Fruit fly (Drosophila melanogaster): ENCODE data around the gene CG9356.
A peak's percentile ranks its signal among the peaks of the same experiment; 100 is the strongest.

CG9356 gene

dm6 chr3R:9370413-9370812 lies 33.7 kb downstream of the CG9356 start (continued):
- TF ChIP-seq Dfd (GFP tag; optimal IDR thresholded peaks at IDR 0.05) (no peak), CG6654 (GFP tag; optimal IDR thresholded peaks at IDR 0.05) (no peak), CG12744 (GFP tag; optimal IDR thresholded peaks at IDR 0.05) (no peak), inv (GFP tag; IDR thresholded peaks at IDR 0.05; ENCODE audit: partially characterized antibody) (no peak), zfh1 (GFP tag; IDR thresholded peaks at IDR 0.05) (peak; percentile 35; the same call in 1 of the 3 replicates), CG1832 (GFP tag; optimal IDR thresholded peaks at IDR 0.05) (no peak), Blimp-1 (GFP tag; optimal IDR thresholded peaks at IDR 0.05) (peak; percentile 33), CG34422 (GFP tag; IDR thresholded peaks at IDR 0.05) (0 out of 3 replicates have a peak, but pooled peaks have one; percentile 44), CG33213 (GFP tag; optimal IDR thresholded peaks at IDR 0.05) (no peak), CG12155 (GFP tag; optimal IDR thresholded peaks at IDR 0.05) (peak; percentile 41), Mad (GFP tag; optimal IDR thresholded peaks at IDR 0.05) (no peak), CG14965 (GFP tag; optimal IDR thresholded peaks at IDR 0.05; ENCODE audit: borderline replicate concordance) (no peak), fd64A (GFP tag; optimal IDR thresholded peaks at IDR 0.05) (no peak), CG3995 (GFP tag; optimal IDR thresholded peaks at IDR 0.05) (peak; percentile 4), sisA (GFP tag; IDR thresholded peaks at IDR 0.05) (peak; percentile 50), Dp (GFP tag; optimal IDR thresholded peaks at IDR 0.05) (no peak), tio (GFP tag; optimal IDR thresholded peaks at IDR 0.05) (peak; percentile 13), CG10959 (GFP tag; IDR thresholded peaks at IDR 0.05) (no peak), CG18764 (GFP tag; optimal IDR thresholded peaks at IDR 0.05) (no peak), CG10431 (GFP tag; optimal IDR thresholded peaks at IDR 0.05) (no peak), ro (GFP tag; IDR thresholded peaks at IDR 0.05) (no peak), bsh (GFP tag; optimal IDR thresholded peaks at IDR 0.05) (no peak), CG6683 (GFP tag; optimal IDR thresholded peaks at IDR 0.05) (no peak), hbn (GFP tag; IDR thresholded peaks at IDR 0.05; ENCODE audit: partially characterized antibody) (no peak), CG16815 (GFP tag; optimal IDR thresholded peaks at IDR 0.05) (no peak), Atf3 (GFP tag; optimal IDR thresholded peaks at IDR 0.05) (no peak), NC2β (GFP tag; optimal IDR thresholded peaks at IDR 0.05) (no peak), HmgZ (tag; optimal IDR thresholded peaks at IDR 0.05) (peak; percentile 34), CG15601 (tag; optimal IDR thresholded peaks at IDR 0.05) (no peak), CG18262 (tag; optimal IDR thresholded peaks at IDR 0.05) (peak; percentile 31), ems (GFP tag; optimal IDR thresholded peaks at IDR 0.05) (no peak), kah (GFP tag; optimal IDR thresholded peaks at IDR 0.05) (no peak), pho (GFP tag; optimal IDR thresholded peaks at IDR 0.05) (peak; percentile 55), corto (GFP tag; optimal IDR thresholded peaks at IDR 0.05) (no peak), ewg (GFP tag; optimal IDR thresholded peaks at IDR 0.05) (no peak), CG31441 (GFP tag; IDR thresholded peaks at IDR 0.05) (peak; percentile 37; the same call in 1 of the 2 replicates), YL-1 (GFP tag; optimal IDR thresholded peaks at IDR 0.05) (peak; percentile 6), grn (GFP tag; optimal IDR thresholded peaks at IDR 0.05) (no peak), pzg (GFP tag; optimal IDR thresholded peaks at IDR 0.05) (no peak), Six4 (GFP tag; optimal IDR thresholded peaks at IDR 0.05) (peak; percentile 22), CG12104 (GFP tag; optimal IDR thresholded peaks at IDR 0.05) (peak; percentile 10), CG13287 (GFP tag; IDR thresholded peaks at IDR 0.05; ENCODE audit: partially characterized antibody) (no peak), dati (GFP tag; IDR thresholded peaks at IDR 0.05) (no peak), CkIIα-i1 (GFP tag; IDR thresholded peaks at IDR 0.05) (no peak), CG7745 (tag; optimal IDR thresholded peaks at IDR 0.05) (no peak), stwl (tag; optimal IDR thresholded peaks at IDR 0.05) (no peak), CG3407 (GFP tag; optimal IDR thresholded peaks at IDR 0.05) (no peak), vfl (GFP tag; optimal IDR thresholded peaks at IDR 0.05) (no peak), CG12299 (tag; optimal IDR thresholded peaks at IDR 0.05) (no peak), CG12659 (GFP tag; optimal IDR thresholded peaks at IDR 0.05) (peak; percentile 46), luna (GFP tag; optimal IDR thresholded peaks at IDR 0.05) (no peak)

All from whole organism, embryonic.